Worm (Caenorhabditis elegans) whole organism, L2 larva: Measurements from ENCODE around the gene F01D5.7.

Source experiments
- C34F6.9 ChIP-seq: fragments of 150-350 bp; optimal IDR thresholded peaks from 2 replicates; lab custom pipeline; 2014; ENCODE audit warnings: missing biosample characterization, missing genetic modification characterization
- F13H6.1 ChIP-seq: sonication (generic microtip); optimal IDR thresholded peaks from 2 replicates; lab custom pipeline; 2016; ENCODE audit warnings: missing genetic modification characterization, missing compliant biosample characterization
- R02D3.7 ChIP-seq: fragments of 150-350 bp; optimal IDR thresholded peaks from 2 replicates; lab custom pipeline; 2014; ENCODE audit warnings: missing biosample characterization, missing genetic modification characterization
- Y55F3AM.14 ChIP-seq: fragments of 200-800 bp; sonication (Bioruptor generic); optimal IDR thresholded peaks from 2 replicates; lab custom pipeline; 2018; ENCODE audit warnings: mild to moderate bottlenecking, missing genetic modification characterization, missing compliant biosample characterization
- ZK546.5 ChIP-seq: sonication (generic microtip); optimal IDR thresholded peaks from 2 replicates; lab custom pipeline; 2017; ENCODE audit warnings: missing biosample characterization, missing genetic modification characterization
- alr-1 ChIP-seq: fragments of 150-350 bp; optimal IDR thresholded peaks from 2 replicates; lab custom pipeline; 2014; ENCODE audit warnings: missing biosample characterization, missing genetic modification characterization
- ama-1 ChIP-seq: fragments of 150-350 bp; optimal IDR thresholded peaks from 2 replicates; lab custom pipeline; 2018; ENCODE audit warnings: inconsistent platforms
- blmp-1 ChIP-seq: sonication (generic microtip); optimal IDR thresholded peaks from 2 replicates; lab custom pipeline; 2017; ENCODE audit warnings: missing genetic modification characterization, mild to moderate bottlenecking, missing compliant biosample characterization, antibody characterized with exemption, moderate library complexity; ENCODE audit not compliant: insufficient read depth
- ceh-16 ChIP-seq: fragments of 150-350 bp; optimal IDR thresholded peaks from 2 replicates; lab custom pipeline; 2014; ENCODE audit warnings: missing biosample characterization, missing genetic modification characterization
- ceh-82 ChIP-seq: fragments of 150-350 bp; optimal IDR thresholded peaks from 2 replicates; lab custom pipeline; 2014; ENCODE audit warnings: missing biosample characterization, missing genetic modification characterization
- crh-2 ChIP-seq: sonication (generic microtip); optimal IDR thresholded peaks from 2 replicates; lab custom pipeline; 2017; ENCODE audit warnings: missing biosample characterization, missing genetic modification characterization
- dmd-4 ChIP-seq: sonication (generic microtip); optimal IDR thresholded peaks from 2 replicates; lab custom pipeline; 2017; ENCODE audit warnings: missing biosample characterization, missing genetic modification characterization
- egl-27 ChIP-seq: sonication (generic microtip); optimal IDR thresholded peaks from 3 replicates; lab custom pipeline; 2017; ENCODE audit warnings: missing biosample characterization, missing genetic modification reagents, missing genetic modification characterization
- fos-1 ChIP-seq: fragments of 150-350 bp; optimal IDR thresholded peaks from 2 replicates; lab custom pipeline; 2014; ENCODE audit warnings: missing biosample characterization, missing genetic modification characterization
- gmeb-1 ChIP-seq: fragments of 150-350 bp; optimal IDR thresholded peaks from 2 replicates; lab custom pipeline; 2014; ENCODE audit warnings: missing biosample characterization, missing genetic modification characterization
- lin-13 ChIP-seq: fragments of 150-350 bp; optimal IDR thresholded peaks from 2 replicates; lab custom pipeline; 2014; ENCODE audit warnings: missing biosample characterization, missing genetic modification reagents, missing genetic modification characterization
- lsy-2 ChIP-seq, 2 experiments: fragments of 150-350 bp in 1 of 2; sonication (generic microtip) in 1 of 2; optimal IDR thresholded peaks; 2 replicates each; lab custom pipeline; 2014 to 2017; ENCODE audit warnings: missing biosample characterization in 2 of 2, missing genetic modification characterization in 2 of 2
- mab-5 ChIP-seq: fragments of 150-350 bp; optimal IDR thresholded peaks from 2 replicates; lab custom pipeline; 2014; ENCODE audit warnings: missing biosample characterization, missing genetic modification characterization
- mdl-1 ChIP-seq, 2 experiments: fragments of 150-350 bp in 1 of 2; sonication (generic microtip) in 1 of 2; optimal IDR thresholded peaks; 2 replicates each; lab custom pipeline; 2017; ENCODE audit warnings: missing biosample characterization in 2 of 2, missing genetic modification characterization in 2 of 2
- nhr-10 ChIP-seq: sonication (generic microtip); optimal IDR thresholded peaks from 2 replicates; lab custom pipeline; 2017; ENCODE audit warnings: missing biosample characterization, missing genetic modification characterization
- nhr-11 ChIP-seq: fragments of 150-350 bp; optimal IDR thresholded peaks from 2 replicates; lab custom pipeline; 2014; ENCODE audit warnings: missing biosample characterization, missing genetic modification characterization
- nhr-12 ChIP-seq: fragments of 150-350 bp; optimal IDR thresholded peaks from 2 replicates; lab custom pipeline; 2014; ENCODE audit warnings: missing biosample characterization, missing genetic modification characterization
- nhr-129 ChIP-seq: fragments of 150-350 bp; optimal IDR thresholded peaks from 2 replicates; lab custom pipeline; 2014; ENCODE audit warnings: missing biosample characterization, missing genetic modification characterization
- nhr-21 ChIP-seq: fragments of 150-350 bp; optimal IDR thresholded peaks from 2 replicates; lab custom pipeline; 2014; ENCODE audit warnings: missing biosample characterization, missing genetic modification characterization
- nhr-23 ChIP-seq: fragments of 150-350 bp; optimal IDR thresholded peaks from 2 replicates; lab custom pipeline; 2014; ENCODE audit warnings: missing biosample characterization, missing genetic modification reagents, missing genetic modification characterization
- nhr-237 ChIP-seq: fragments of 150-350 bp; optimal IDR thresholded peaks from 2 replicates; lab custom pipeline; 2014; ENCODE audit warnings: missing biosample characterization, missing genetic modification characterization
- nhr-25 ChIP-seq: fragments of 150-350 bp; sonication (generic microtip); optimal IDR thresholded peaks from 3 replicates; lab custom pipeline; 2014; ENCODE audit warnings: missing biosample characterization, missing genetic modification characterization
- nhr-6 ChIP-seq: fragments of 150-350 bp; optimal IDR thresholded peaks from 2 replicates; lab custom pipeline; 2014; ENCODE audit warnings: missing biosample characterization, missing genetic modification characterization
- nhr-77 ChIP-seq: fragments of 150-350 bp; optimal IDR thresholded peaks from 2 replicates; lab custom pipeline; 2014; ENCODE audit warnings: missing biosample characterization, missing genetic modification characterization
- peb-1 ChIP-seq: fragments of 150-350 bp; optimal IDR thresholded peaks from 2 replicates; lab custom pipeline; 2014; ENCODE audit warnings: missing biosample characterization, missing genetic modification characterization
- sem-4 ChIP-seq: fragments of 150-350 bp; optimal IDR thresholded peaks from 2 replicates; lab custom pipeline; 2014; ENCODE audit warnings: missing biosample characterization, missing genetic modification reagents, missing genetic modification characterization
- sma-3 ChIP-seq: sonication (generic microtip); optimal IDR thresholded peaks from 2 replicates; lab custom pipeline; 2016; ENCODE audit warnings: missing genetic modification reagents, missing genetic modification characterization, missing compliant biosample characterization
- sma-9 ChIP-seq, 2 experiments: fragments of 150-350 bp in 1 of 2; sonication (generic microtip) in 1 of 2; optimal IDR thresholded peaks; 2 replicates each; lab custom pipeline; 2014 to 2016; ENCODE audit warnings: missing genetic modification characterization in 2 of 2, mild to moderate bottlenecking in 1 of 2, missing biosample characterization in 1 of 2, missing compliant biosample characterization in 1 of 2, missing genetic modification reagents in 1 of 2, moderate library complexity in 1 of 2
- snpc-4 ChIP-seq: fragments of 150-350 bp; optimal IDR thresholded peaks from 2 replicates; lab custom pipeline; 2014; ENCODE audit warnings: missing biosample characterization, missing genetic modification characterization
- unc-39 ChIP-seq: fragments of 150-350 bp; optimal IDR thresholded peaks from 2 replicates; lab custom pipeline; 2014; ENCODE audit warnings: missing biosample characterization, missing genetic modification characterization
- unc-62 ChIP-seq: fragments of 150-350 bp; optimal IDR thresholded peaks from 2 replicates; lab custom pipeline; 2014; ENCODE audit warnings: missing biosample characterization, missing genetic modification reagents, missing genetic modification characterization
- ztf-1 ChIP-seq: fragments of 200-800 bp; sonication (Bioruptor generic); conservative IDR thresholded peaks from 2 replicates; pipeline ENCODE4 v1.3.6; 2022; ENCODE audit warnings: missing genetic modification characterization, missing compliant biosample characterization
- ztf-11 ChIP-seq: sonication (generic microtip); optimal IDR thresholded peaks from 2 replicates; lab custom pipeline; 2017; ENCODE audit warnings: missing biosample characterization, missing genetic modification characterization
- ztf-4 ChIP-seq: fragments of 150-350 bp; optimal IDR thresholded peaks from 2 replicates; lab custom pipeline; 2014; ENCODE audit warnings: missing biosample characterization, missing genetic modification characterization

Gene F01D5.7

ce11 chrII:14044199-14044598 is 35.7 kb downstream of the F01D5.7 start (continued):
- TF ChIP-seq unc-39 (no peak), nhr-23 (tag; lab: Kevin White, UChicago) (no peak), fos-1 (tag; lab: Kevin White, UChicago) (peak; percentile 61), ceh-16 (tag; lab: Kevin White, UChicago) (no peak), peb-1 (no peak), F13H6.1 (tag; lab: Kevin White, UChicago) (peak; percentile 92), blmp-1 (no peak), ztf-11 (tag; lab: Kevin White, UChicago) (no peak), ztf-1 (GFP tag; lab: Robert Waterston, UW) (no peak), nhr-21 (tag; lab: Kevin White, UChicago) (peak; percentile 69), gmeb-1 (tag; lab: Kevin White, UChicago) (peak; percentile 20), ama-1 (lab: Kevin White, UChicago) (peak; percentile 38), Y55F3AM.14 (peak; percentile 22), nhr-77 (tag; lab: Kevin White, UChicago) (no peak), alr-1 (tag; lab: Kevin White, UChicago) (no peak), nhr-12 (tag; lab: Kevin White, UChicago) (no peak), lin-13 (GFP tag; lab: Kevin White, UChicago) (peak; percentile 67), R02D3.7 (tag; lab: Kevin White, UChicago) (no peak)
- TF ChIP-seq, all 48 proteins: peak for 22

DNA sequence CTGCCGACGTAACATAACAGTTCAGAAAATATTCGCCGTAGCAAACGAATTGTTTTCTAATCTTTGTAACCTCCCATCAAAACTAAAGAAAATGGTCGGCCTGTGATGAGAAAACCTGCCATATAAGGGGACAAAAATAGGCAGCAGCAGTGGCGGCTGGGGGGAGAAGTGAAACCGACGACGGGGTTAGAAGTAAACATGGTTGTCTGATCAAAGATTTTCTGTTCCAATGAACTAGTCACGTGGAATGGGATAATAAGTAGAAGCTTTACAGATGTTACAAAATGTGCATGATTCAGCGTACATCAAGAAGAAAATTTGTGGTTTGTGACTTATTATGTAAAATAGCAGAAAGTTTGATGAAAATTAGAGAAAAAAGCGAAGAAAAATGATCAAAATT is 36.8 kb downstream of the F01D5.7 start:
- TF ChIP-seq sma-9 (GFP tag; optimal IDR thresholded peaks at IDR 0.05; lab: Kevin White, UChicago) (peak; percentile 9), sma-9 (tag; optimal IDR thresholded peaks at IDR 0.05; lab: Kevin White, UChicago) (no peak), egl-27 (tag; lab: Kevin White, UChicago) (no peak)

- TF ChIP-seq ZK546.5 (tag; lab: Kevin White, UChicago) = no peak
- TF ChIP-seq lsy-2 (tag; optimal IDR thresholded peaks at IDR 0.05; lab: Kevin White, UChicago) = no peak
- no peak for TF ChIP-seq nhr-129 (tag; lab: Kevin White, UChicago)
- TF ChIP-seq alr-1 (tag; lab: Kevin White, UChicago) = no peak
- TF ChIP-seq gmeb-1 (tag; lab: Kevin White, UChicago) = no peak
- no peak for TF ChIP-seq ama-1 (lab: Kevin White, UChicago)
- no peak for TF ChIP-seq ztf-4 (tag; lab: Kevin White, UChicago)
- TF ChIP-seq mab-5 (tag; lab: Kevin White, UChicago) = no peak
- TF ChIP-seq, all 48 proteins: peak for 0
Observed at ce11 chrII:14045934-14046470, 37.5 kb downstream of the F01D5.7 start.

DNA sequence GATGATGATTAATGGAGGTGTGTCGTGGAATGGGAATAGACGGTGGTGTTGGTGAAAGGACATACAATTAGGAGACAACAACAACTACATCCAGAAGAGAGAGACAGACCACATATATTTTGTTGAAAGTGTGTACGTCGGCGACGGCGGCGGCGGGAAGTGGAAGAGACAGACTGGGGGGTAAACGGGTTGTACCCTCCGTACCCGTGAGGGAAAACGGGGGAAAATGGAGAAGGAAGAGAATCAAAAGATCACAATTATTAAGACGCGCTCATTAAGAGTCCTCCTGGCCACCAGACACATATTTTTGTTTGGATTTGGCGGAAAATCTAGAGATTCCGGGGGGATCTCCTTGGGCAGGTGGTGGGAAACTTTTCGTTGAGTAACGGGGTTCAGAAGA is 38.0 kb downstream of the F01D5.7 start:
- TF ChIP-seq ceh-82 (tag; lab: Kevin White, UChicago) (no peak), dmd-4 (no peak), sma-9 (GFP tag; optimal IDR thresholded peaks at IDR 0.05; lab: Kevin White, UChicago) (no peak), sma-9 (tag; optimal IDR thresholded peaks at IDR 0.05; lab: Kevin White, UChicago) (no peak), F13H6.1 (tag; lab: Kevin White, UChicago) (no peak), nhr-11 (no peak), nhr-77 (tag; lab: Kevin White, UChicago) (no peak), nhr-10 (no peak), ztf-4 (tag; lab: Kevin White, UChicago) (no peak), nhr-6 (tag; lab: Kevin White, UChicago) (no peak), ZK546.5 (tag; lab: Kevin White, UChicago) (no peak), nhr-12 (tag; lab: Kevin White, UChicago) (no peak), nhr-237 (tag; lab: Kevin White, UChicago) (no peak), ztf-11 (tag; lab: Kevin White, UChicago) (no peak), unc-39 (no peak), nhr-23 (tag; lab: Kevin White, UChicago) (no peak), lsy-2 (tag; optimal IDR thresholded peaks at IDR 0.05; lab: Kevin White, UChicago) (no peak), unc-62 (GFP tag; lab: Kevin White, UChicago) (no peak)

DNA sequence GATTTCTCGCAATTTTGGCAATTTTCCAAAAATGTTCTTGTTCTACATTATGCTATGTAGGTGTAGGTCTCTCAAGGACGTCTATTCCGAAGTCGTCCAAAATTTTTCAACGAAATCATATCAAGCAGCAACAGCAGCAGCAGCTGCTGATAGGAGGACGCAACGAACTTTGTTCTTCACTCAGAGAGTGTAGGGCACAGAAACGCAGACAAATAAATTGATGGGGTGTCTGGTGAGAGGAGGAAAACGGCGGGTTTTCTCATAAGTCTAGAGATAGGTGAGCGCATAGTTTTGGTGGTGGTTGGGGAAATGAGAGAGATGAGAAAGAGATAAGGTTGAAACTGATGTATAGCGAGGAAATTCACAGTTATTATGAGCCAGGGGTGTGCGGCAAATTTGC is 40.6 kb downstream of the F01D5.7 start:
- TF ChIP-seq nhr-23 (tag; lab: Kevin White, UChicago) (no peak), nhr-25 (tag; lab: Kevin White, UChicago) (peak; percentile 67), lin-13 (GFP tag; lab: Kevin White, UChicago) (peak; percentile 4), sem-4 (tag; lab: Kevin White, UChicago) (peak; percentile 32), lsy-2 (tag; optimal IDR thresholded peaks at IDR 0.05; lab: Kevin White, UChicago) (peak in 1 of 2 experiments; percentile 42), blmp-1 (peak; percentile 15), mdl-1 (tag; optimal IDR thresholded peaks at IDR 0.05; lab: Kevin White, UChicago) (peak; percentile 20 to 53), sma-3 (GFP tag; lab: Kevin White, UChicago) (peak; percentile 67), ZK546.5 (tag; lab: Kevin White, UChicago) (no peak), gmeb-1 (tag; lab: Kevin White, UChicago) (no peak), crh-2 (tag; lab: Kevin White, UChicago) (peak; percentile 62), snpc-4 (peak; percentile 6), egl-27 (tag; lab: Kevin White, UChicago) (peak; percentile 54), sma-9 (GFP tag; optimal IDR thresholded peaks at IDR 0.05; lab: Kevin White, UChicago) (peak; percentile 93), sma-9 (tag; optimal IDR thresholded peaks at IDR 0.05; lab: Kevin White, UChicago) (no peak), C34F6.9 (tag; lab: Kevin White, UChicago) (peak; percentile 48), ceh-16 (tag; lab: Kevin White, UChicago) (no peak), nhr-21 (tag; lab: Kevin White, UChicago) (peak; percentile 70), nhr-129 (tag; lab: Kevin White, UChicago) (peak; percentile 65), F13H6.1 (tag; lab: Kevin White, UChicago) (peak; percentile 60), nhr-12 (tag; lab: Kevin White, UChicago) (no peak), ztf-4 (tag; lab: Kevin White, UChicago) (no peak), Y55F3AM.14 (peak; percentile 30), fos-1 (tag; lab: Kevin White, UChicago) (peak; percentile 83)
